Worm (Caenorhabditis elegans) whole organism, young adult: ENCODE data around the gene Y41C4A.8.

Experiments
- F55B11.4 ChIP-seq: sonication (generic microtip); optimal IDR thresholded peaks from 2 replicates; lab custom pipeline; 2016; ENCODE audit warnings: missing compliant biosample characterization, missing genetic modification characterization, borderline replicate concordance; ENCODE audit not compliant: insufficient read depth
- egl-18 ChIP-seq: fragments of 200-800 bp; sonication (Bioruptor generic); IDR thresholded peaks from 2 replicates; pipeline ENCODE4 v1.3.6; 2022; ENCODE audit warnings: missing genetic modification reagents, missing genetic modification characterization, missing compliant biosample characterization
- ets-4 ChIP-seq: fragments of 200-800 bp; sonication (Bioruptor generic); optimal IDR thresholded peaks from 2 replicates; lab custom pipeline; 2018; ENCODE audit warnings: mild to moderate bottlenecking, missing genetic modification characterization, missing compliant biosample characterization
- him-1 ChIP-seq: sonication (generic microtip); optimal IDR thresholded peaks from 2 replicates; lab custom pipeline; 2016; ENCODE audit warnings: missing genotype, missing genetic modification reagents, missing genetic modification characterization, missing compliant biosample characterization
- snpc-4 ChIP-seq, 5 experiments: fragments of 150-350 bp in 1 of 5; sonication (generic microtip) in 4 of 5; optimal IDR thresholded peaks; 2 replicates each; lab custom pipeline; 2014 to 2018; ENCODE audit warnings: missing genetic modification characterization in 5 of 5, missing biosample characterization in 3 of 5, antibody characterized with exemption in 2 of 5, mild to moderate bottlenecking in 2 of 5, missing compliant biosample characterization in 2 of 5, missing genotype in 2 of 5, moderate library complexity in 2 of 5, missing genetic modification reagents in 1 of 5
- unc-62 ChIP-seq: fragments of 150-350 bp; optimal IDR thresholded peaks from 2 replicates; lab custom pipeline; 2014; ENCODE audit warnings: missing biosample characterization, missing genetic modification reagents, missing genetic modification characterization

DNA sequence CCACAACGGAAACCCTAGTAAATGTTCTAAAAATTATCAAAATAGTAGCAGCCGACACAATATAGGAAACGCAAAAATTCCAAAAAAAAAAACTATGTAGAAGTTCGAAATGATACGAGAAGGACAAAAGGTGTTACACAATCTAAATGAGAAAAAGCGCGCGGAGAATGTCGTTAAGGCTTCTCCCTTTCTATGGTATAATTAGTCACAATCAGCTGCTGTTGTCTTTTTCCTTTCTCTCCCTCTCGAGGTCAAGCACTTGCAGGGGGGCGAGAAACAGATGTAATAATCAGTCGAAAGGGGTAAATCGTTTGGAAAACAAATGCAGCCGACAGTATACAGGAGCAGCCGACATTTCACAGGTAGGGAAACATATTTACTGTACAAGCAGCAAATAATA is 22.9 kb upstream of the Y41C4A.8 start:
- TF ChIP-seq F55B11.4 (no peak), egl-18 (GFP tag; lab: Robert Waterston, UW) (no peak), him-1 (tag; lab: Kevin White, UChicago) (no peak), unc-62 (no peak), snpc-4 (GFP tag; optimal IDR thresholded peaks at IDR 0.05; lab: Kevin White, UChicago) (no peak), snpc-4 (tag; optimal IDR thresholded peaks at IDR 0.05; lab: Kevin White, UChicago) (no peak), ets-4 (no peak)
